Worm (Caenorhabditis elegans): ENCODE data around the gene F16B4.5.

F16B4.5 gene

ce11 chrV:1631148-1631547 lies 42.9 kb downstream of the F16B4.5 start, which contains the start of gene Y46H3D.8:
Y46H3D.8 (minus strand) TSS chrV:1631248.
- TF ChIP-seq flt-1 (GFP tag; IDR thresholded peaks at IDR 0.05) (no peak), ztf-23 (GFP tag; IDR thresholded peaks at IDR 0.05) (no peak), T22C8.4 (GFP tag; IDR thresholded peaks at IDR 0.05) (no peak), ref-1 (GFP tag; conservative IDR thresholded peaks at IDR 0.05) (no peak), med-1 (GFP tag; optimal IDR thresholded peaks at IDR 0.05; ENCODE audit: insufficient read depth) (no peak), cog-1 (tag; optimal IDR thresholded peaks at IDR 0.05) (no peak), klf-2 (GFP tag; conservative IDR thresholded peaks at IDR 0.05) (no peak), tab-1 (GFP tag; IDR thresholded peaks at IDR 0.05) (no peak), ztf-29 (GFP tag; IDR thresholded peaks at IDR 0.05) (no peak)

- TF ChIP-seq T22C8.4 (GFP tag; IDR thresholded peaks at IDR 0.05) (no peak), med-1 (GFP tag; optimal IDR thresholded peaks at IDR 0.05; ENCODE audit: insufficient read depth) (no peak), tab-1 (GFP tag; IDR thresholded peaks at IDR 0.05) (no peak), klf-2 (GFP tag; conservative IDR thresholded peaks at IDR 0.05) (no peak), ztf-29 (GFP tag; IDR thresholded peaks at IDR 0.05) (no peak), ztf-23 (GFP tag; IDR thresholded peaks at IDR 0.05) (no peak), flt-1 (GFP tag; IDR thresholded peaks at IDR 0.05) (no peak), ref-1 (GFP tag; conservative IDR thresholded peaks at IDR 0.05) (no peak), cog-1 (tag; optimal IDR thresholded peaks at IDR 0.05) (no peak)
Measured at ce11 chrV:1631717-1632116, 43.5 kb downstream of the F16B4.5 start, which contains the start of gene irld-17. irld-17 (plus strand) TSS chrV:1632017.

- TF ChIP-seq tab-1 (GFP tag; IDR thresholded peaks at IDR 0.05) (no peak), T22C8.4 (GFP tag; IDR thresholded peaks at IDR 0.05) (no peak), flt-1 (GFP tag; IDR thresholded peaks at IDR 0.05) (no peak), ztf-23 (GFP tag; IDR thresholded peaks at IDR 0.05) (no peak), ref-1 (GFP tag; conservative IDR thresholded peaks at IDR 0.05) (no peak), cog-1 (tag; optimal IDR thresholded peaks at IDR 0.05) (no peak), ztf-29 (GFP tag; IDR thresholded peaks at IDR 0.05) (no peak), klf-2 (GFP tag; conservative IDR thresholded peaks at IDR 0.05) (no peak), med-1 (GFP tag; optimal IDR thresholded peaks at IDR 0.05; ENCODE audit: insufficient read depth) (no peak)
Measured at ce11 chrV:1635859-1636258, 47.6 kb downstream of the F16B4.5 start, which contains the start of gene str-222. str-222 (plus strand) TSS chrV:1636159.

ce11 chrV:1640008-1640407 lies 51.8 kb downstream of the F16B4.5 start, which contains the start of gene str-221:
str-221 (plus strand) TSS chrV:1640308.
- no peak for TF ChIP-seq ref-1 (GFP tag; conservative IDR thresholded peaks at IDR 0.05)
- no peak for TF ChIP-seq ztf-23 (GFP tag; IDR thresholded peaks at IDR 0.05)
- TF ChIP-seq med-1 (GFP tag; optimal IDR thresholded peaks at IDR 0.05; ENCODE audit: insufficient read depth) = no peak
- no peak for TF ChIP-seq ztf-29 (GFP tag; IDR thresholded peaks at IDR 0.05)
- no peak for TF ChIP-seq flt-1 (GFP tag; IDR thresholded peaks at IDR 0.05)
- no peak for TF ChIP-seq cog-1 (tag; optimal IDR thresholded peaks at IDR 0.05)

Measured in whole organism, midembryonic.